Worm (Caenorhabditis elegans) whole organism, young adult: ENCODE results near the gene arrd-7.

Experiments used
- B0035.1 ChIP-seq: sonication (generic microtip); optimal IDR thresholded peaks from 2 replicates; lab custom pipeline; 2016; ENCODE audit warnings: missing genetic modification characterization, mild to moderate bottlenecking, missing compliant biosample characterization, missing genotype, missing genetic modification reagents
- B0261.1 ChIP-seq: sonication (generic microtip); optimal IDR thresholded peaks from 2 replicates; lab custom pipeline; 2016; ENCODE audit warnings: mild to moderate bottlenecking, missing genetic modification characterization, moderate library complexity, missing compliant biosample characterization
- F22D6.2 ChIP-seq: sonication (generic microtip); optimal IDR thresholded peaks from 2 replicates; lab custom pipeline; 2016; ENCODE audit warnings: mild to moderate bottlenecking, missing genetic modification characterization, missing compliant biosample characterization
- F23B12.7 ChIP-seq: sonication (generic microtip); optimal IDR thresholded peaks from 2 replicates; lab custom pipeline; 2017; ENCODE audit warnings: missing genetic modification characterization, mild to moderate bottlenecking, missing compliant biosample characterization, antibody characterized with exemption, moderate library complexity; ENCODE audit not compliant: insufficient read depth
- T07F8.4 ChIP-seq: sonication (generic microtip); optimal IDR thresholded peaks from 2 replicates; lab custom pipeline; 2016; ENCODE audit warnings: mild to moderate bottlenecking, missing genetic modification characterization, moderate library complexity, missing compliant biosample characterization
- Y53G8AR.9 ChIP-seq: fragments of 200-800 bp; sonication (Bioruptor generic); conservative IDR thresholded peaks from 2 replicates; pipeline ENCODE4 v1.3.6; 2022; ENCODE audit warnings: missing genetic modification reagents, missing genetic modification characterization, missing compliant biosample characterization
- Y56A3A.18 ChIP-seq: fragments of 200-800 bp; sonication (Bioruptor generic); IDR thresholded peaks from 2 replicates; pipeline ENCODE4 v1.3.6; 2022; ENCODE audit warnings: missing genetic modification reagents, missing genetic modification characterization, missing compliant biosample characterization
- Y79H2A.3 ChIP-seq: fragments of 200-800 bp; sonication (Bioruptor generic); conservative IDR thresholded peaks from 2 replicates; pipeline ENCODE4 v1.3.6; 2022; ENCODE audit warnings: missing genetic modification reagents, missing genetic modification characterization, missing compliant biosample characterization
- ZK185.1 ChIP-seq: sonication (generic microtip); optimal IDR thresholded peaks from 2 replicates; lab custom pipeline; 2016; ENCODE audit warnings: mild to moderate bottlenecking, missing genetic modification characterization, missing compliant biosample characterization; ENCODE audit not compliant: poor library complexity, severe bottlenecking
- aptf-3 ChIP-seq: fragments of 200-800 bp; sonication (Bioruptor generic); IDR thresholded peaks from 2 replicates; pipeline ENCODE4 v1.3.6; 2022; ENCODE audit warnings: missing genetic modification characterization, missing compliant biosample characterization
- atf-7 ChIP-seq: sonication (generic microtip); optimal IDR thresholded peaks from 2 replicates; lab custom pipeline; 2017; ENCODE audit warnings: mild to moderate bottlenecking, missing genetic modification characterization, missing compliant biosample characterization
- athp-1 ChIP-seq: sonication (generic microtip); optimal IDR thresholded peaks from 2 replicates; lab custom pipeline; 2017; ENCODE audit warnings: mild to moderate bottlenecking, missing genetic modification characterization, missing compliant biosample characterization
- attf-6 ChIP-seq: fragments of 200-800 bp; sonication (Bioruptor generic); IDR thresholded peaks from 2 replicates; pipeline ENCODE4 v1.3.6; 2022; ENCODE audit warnings: missing genetic modification reagents, missing genetic modification characterization, missing compliant biosample characterization
- bed-2 ChIP-seq: fragments of 200-800 bp; sonication (Bioruptor generic); IDR thresholded peaks from 2 replicates; pipeline ENCODE4 v1.3.6; 2022; ENCODE audit warnings: missing genetic modification reagents, missing genetic modification characterization, missing compliant biosample characterization
- ceh-27 ChIP-seq: fragments of 200-800 bp; sonication (Bioruptor generic); optimal IDR thresholded peaks from 2 replicates; lab custom pipeline; 2018; ENCODE audit warnings: mild to moderate bottlenecking, missing genetic modification characterization, moderate library complexity, missing compliant biosample characterization
- chd-7 ChIP-seq: sonication (generic microtip); optimal IDR thresholded peaks from 2 replicates; lab custom pipeline; 2016; ENCODE audit warnings: mild to moderate bottlenecking, missing genetic modification characterization, moderate library complexity, missing compliant biosample characterization
- efl-1 ChIP-seq: fragments of 150-350 bp; optimal IDR thresholded peaks from 2 replicates; lab custom pipeline; 2014; ENCODE audit warnings: missing biosample characterization, missing genetic modification reagents, missing genetic modification characterization
- gei-17 ChIP-seq: fragments of 200-800 bp; sonication (Bioruptor generic); optimal IDR thresholded peaks from 2 replicates; lab custom pipeline; 2018; ENCODE audit warnings: mild to moderate bottlenecking, missing genetic modification characterization, missing compliant biosample characterization
- hmg-1.2 ChIP-seq: fragments of 200-800 bp; sonication (Bioruptor generic); IDR thresholded peaks from 2 replicates; pipeline ENCODE4 v1.3.6; 2022; ENCODE audit warnings: missing genetic modification reagents, missing genetic modification characterization, missing compliant biosample characterization
- lin-54 ChIP-seq: fragments of 200-800 bp; sonication (Bioruptor generic); optimal IDR thresholded peaks from 2 replicates; lab custom pipeline; 2018; ENCODE audit warnings: mild to moderate bottlenecking, missing genetic modification characterization, missing compliant biosample characterization
- lir-1 ChIP-seq: fragments of 200-800 bp; sonication (Bioruptor generic); conservative IDR thresholded peaks from 2 replicates; pipeline ENCODE4 v1.3.6; 2022; ENCODE audit warnings: missing genetic modification reagents, missing genetic modification characterization, missing compliant biosample characterization
- lsl-1 ChIP-seq: fragments of 200-800 bp; sonication (Bioruptor generic); optimal IDR thresholded peaks from 2 replicates; lab custom pipeline; 2018; ENCODE audit warnings: mild to moderate bottlenecking, missing genetic modification characterization, moderate library complexity, missing compliant biosample characterization
- madf-10 ChIP-seq: sonication (generic microtip); optimal IDR thresholded peaks from 2 replicates; lab custom pipeline; 2016; ENCODE audit warnings: mild to moderate bottlenecking, missing genetic modification characterization, missing compliant biosample characterization
- madf-6 ChIP-seq: fragments of 200-800 bp; sonication (Bioruptor generic); IDR thresholded peaks from 2 replicates; pipeline ENCODE4 v1.3.6; 2022; ENCODE audit warnings: missing genetic modification reagents, missing genetic modification characterization, missing compliant biosample characterization
- mcd-1 ChIP-seq: fragments of 200-800 bp; sonication (Bioruptor generic); IDR thresholded peaks from 2 replicates; pipeline ENCODE4 v1.3.6; 2022; ENCODE audit warnings: missing genetic modification reagents, missing genetic modification characterization, missing compliant biosample characterization
- mel-28 ChIP-seq: sonication (generic microtip); optimal IDR thresholded peaks from 2 replicates; lab custom pipeline; 2016; ENCODE audit warnings: borderline replicate concordance, mild to moderate bottlenecking, missing genetic modification characterization, missing compliant biosample characterization
- mxl-1 ChIP-seq: sonication (generic microtip); optimal IDR thresholded peaks from 2 replicates; lab custom pipeline; 2016; ENCODE audit warnings: missing genetic modification characterization, missing compliant biosample characterization
- nhr-120 ChIP-seq: fragments of 200-800 bp; sonication (Bioruptor generic); IDR thresholded peaks from 2 replicates; pipeline ENCODE4 v1.3.6; 2022; ENCODE audit warnings: missing genetic modification characterization, missing compliant biosample characterization
- nhr-179 ChIP-seq: sonication (generic microtip); optimal IDR thresholded peaks from 2 replicates; lab custom pipeline; 2016; ENCODE audit warnings: mild to moderate bottlenecking, missing genetic modification characterization, missing compliant biosample characterization
- nhr-80 ChIP-seq: sonication (generic microtip); optimal IDR thresholded peaks from 2 replicates; lab custom pipeline; 2016; ENCODE audit warnings: missing genetic modification characterization, missing compliant biosample characterization
- nhr-90 ChIP-seq: sonication (generic microtip); optimal IDR thresholded peaks from 2 replicates; lab custom pipeline; 2016; ENCODE audit warnings: missing genotype, mild to moderate bottlenecking, missing genetic modification characterization, missing compliant biosample characterization
- pha-4 ChIP-seq: fragments of 150-350 bp; sonication (generic microtip); optimal IDR thresholded peaks from 2 replicates; lab custom pipeline; 2014; ENCODE audit warnings: missing biosample characterization, missing genetic modification reagents, missing genetic modification characterization
- rcor-1 ChIP-seq: fragments of 200-800 bp; sonication (Bioruptor generic); IDR thresholded peaks from 2 replicates; pipeline ENCODE4 v1.3.6; 2022; ENCODE audit warnings: missing genetic modification reagents, missing genetic modification characterization, missing compliant biosample characterization
- rpc-1 ChIP-seq, 2 experiments: fragments of 150-350 bp in 1 of 2; sonication (generic microtip) in 1 of 2; optimal IDR thresholded peaks; 2 replicates each; lab custom pipeline; 2014 to 2018; ENCODE audit warnings: missing biosample characterization in 1 of 2, missing genetic modification characterization in 1 of 2, missing genetic modification reagents in 1 of 2, missing genotype in 1 of 2
- tbp1 ChIP-seq: fragments of 200-800 bp; sonication (Bioruptor generic); optimal IDR thresholded peaks from 2 replicates; lab custom pipeline; 2018; ENCODE audit warnings: mild to moderate bottlenecking, missing genetic modification characterization, missing compliant biosample characterization
- xnd-1 ChIP-seq: sonication (generic microtip); optimal IDR thresholded peaks from 2 replicates; lab custom pipeline; 2016; ENCODE audit warnings: missing genotype, missing genetic modification reagents, missing genetic modification characterization, missing compliant biosample characterization
- zim-3 ChIP-seq: sonication (generic microtip); optimal IDR thresholded peaks from 2 replicates; lab custom pipeline; 2017; ENCODE audit warnings: mild to moderate bottlenecking, missing genetic modification characterization, moderate library complexity, missing compliant biosample characterization
- ztf-18 ChIP-seq: sonication (generic microtip); optimal IDR thresholded peaks from 2 replicates; lab custom pipeline; 2016; ENCODE audit warnings: missing genotype, mild to moderate bottlenecking, missing genetic modification characterization, missing compliant biosample characterization
- ztf-25 ChIP-seq: fragments of 200-800 bp; sonication (Bioruptor generic); IDR thresholded peaks from 2 replicates; pipeline ENCODE4 v1.3.6; 2022; ENCODE audit warnings: missing genetic modification reagents, missing genetic modification characterization, missing compliant biosample characterization
- ztf-26 ChIP-seq: sonication (generic microtip); optimal IDR thresholded peaks from 2 replicates; lab custom pipeline; 2017; ENCODE audit warnings: missing genetic modification characterization, missing compliant biosample characterization
- ztf-3 ChIP-seq: fragments of 200-800 bp; sonication (Bioruptor generic); optimal IDR thresholded peaks from 2 replicates; lab custom pipeline; 2018; ENCODE audit warnings: mild to moderate bottlenecking, missing genetic modification characterization, missing compliant biosample characterization
- ztf-6 ChIP-seq: fragments of 200-800 bp; sonication (Bioruptor generic); IDR thresholded peaks from 2 replicates; pipeline ENCODE4 v1.3.6; 2022; ENCODE audit warnings: missing genetic modification reagents, missing genetic modification characterization, missing compliant biosample characterization

The arrd-7 gene

DNA sequence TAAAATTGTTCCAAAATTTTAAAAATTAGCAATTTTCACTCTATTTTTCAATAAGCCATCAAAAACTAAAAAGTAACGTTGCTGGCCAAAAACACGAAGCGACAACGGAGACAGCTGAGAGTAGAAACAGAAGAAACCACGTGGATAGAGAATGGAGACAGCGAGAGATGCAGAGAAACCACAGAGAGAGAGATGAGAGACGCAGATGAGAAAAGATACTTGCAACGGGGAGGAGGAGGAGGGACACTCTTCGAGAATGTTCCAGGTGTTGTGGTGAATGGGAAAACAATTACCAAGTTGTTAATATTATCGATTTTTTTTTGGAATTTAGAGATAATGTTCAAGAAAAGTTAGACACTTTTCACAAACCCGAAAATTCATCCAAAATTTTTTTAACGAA lies 39.9 kb upstream of the arrd-7 start (continued):
- TF ChIP-seq F23B12.7 (tag; lab: Kevin White, UChicago): no peak
- TF ChIP-seq ztf-25 (GFP tag; lab: Robert Waterston, UW): no peak
- TF ChIP-seq aptf-3: no peak
- no peak for TF ChIP-seq lsl-1 (GFP tag; lab: Kevin White, UChicago)
- TF ChIP-seq ZK185.1 (tag; lab: Kevin White, UChicago): peak; percentile 67
- TF ChIP-seq Y53G8AR.9 (GFP tag; lab: Robert Waterston, UW): peak; percentile 76
- TF ChIP-seq Y56A3A.18: peak; percentile 30; the same call in 1 of the 2 replicates
- peak; percentile 45 for TF ChIP-seq ztf-18 (tag; lab: Kevin White, UChicago)
- no peak for TF ChIP-seq bed-2
- no peak for TF ChIP-seq B0261.1 (tag; lab: Kevin White, UChicago)
- TF ChIP-seq lin-54 (GFP tag; lab: Kevin White, UChicago): peak; percentile 75
- no peak for TF ChIP-seq attf-6 (GFP tag; lab: Robert Waterston, UW)
- peak; percentile 90 for TF ChIP-seq ceh-27
- TF ChIP-seq ztf-3 (GFP tag; lab: Kevin White, UChicago): peak; percentile 67
- TF ChIP-seq madf-6 (GFP tag; lab: Robert Waterston, UW): peak; percentile 34; the same call in 1 of the 2 replicates
- TF ChIP-seq mel-28 (tag; lab: Kevin White, UChicago): peak; percentile 50
- TF ChIP-seq ztf-26 (tag; lab: Kevin White, UChicago): peak; percentile 91
- TF ChIP-seq Y79H2A.3: no peak
- peak; percentile 89 for TF ChIP-seq mcd-1 (GFP tag; lab: Robert Waterston, UW)
- peak; percentile 8 for TF ChIP-seq T07F8.4 (tag; lab: Kevin White, UChicago)
- TF ChIP-seq B0035.1 (tag; lab: Kevin White, UChicago): peak; percentile 48
- TF ChIP-seq lir-1 (GFP tag; lab: Robert Waterston, UW): peak; percentile 70; the same call in 1 of the 2 replicates
- TF ChIP-seq tbp1: peak; percentile 65
- TF ChIP-seq nhr-80 (tag; lab: Kevin White, UChicago): peak; percentile 42
- TF ChIP-seq xnd-1: no peak
- TF ChIP-seq ztf-6 (GFP tag; lab: Robert Waterston, UW): no peak
- peak; percentile 77 for TF ChIP-seq F22D6.2 (tag; lab: Kevin White, UChicago)
- TF ChIP-seq chd-7 (tag; lab: Kevin White, UChicago): peak; percentile 84
- peak; percentile 77 for TF ChIP-seq athp-1 (tag; lab: Kevin White, UChicago)
- peak; percentile 43 for TF ChIP-seq nhr-90 (tag; lab: Kevin White, UChicago)
- TF ChIP-seq nhr-179 (tag; lab: Kevin White, UChicago): no peak
- TF ChIP-seq rcor-1: peak; percentile 69
- TF ChIP-seq nhr-120 (GFP tag; lab: Robert Waterston, UW): no peak
- peak; percentile 60 for TF ChIP-seq pha-4 (tag; lab: Kevin White, UChicago)
- TF ChIP-seq hmg-1.2: peak; percentile 96
- peak; percentile 56 for TF ChIP-seq rpc-1 (optimal IDR thresholded peaks at IDR 0.05; lab: Kevin White, UChicago)
- TF ChIP-seq rpc-1 (tag; optimal IDR thresholded peaks at IDR 0.05; lab: Kevin White, UChicago): no peak
- peak; percentile 88 for TF ChIP-seq atf-7 (tag; lab: Kevin White, UChicago)
- no peak for TF ChIP-seq mxl-1
- peak; percentile 57 for TF ChIP-seq gei-17 (GFP tag; lab: Kevin White, UChicago)
- no peak for TF ChIP-seq zim-3 (tag; lab: Kevin White, UChicago)
- peak; percentile 75 for TF ChIP-seq madf-10 (tag; lab: Kevin White, UChicago)
- peak; percentile 20 for TF ChIP-seq efl-1
